Fruit fly (Drosophila melanogaster): ENCODE data around the gene tey.
A peak's percentile ranks its signal among the peaks of the same experiment; 100 is the strongest.

tey gene

DNA sequence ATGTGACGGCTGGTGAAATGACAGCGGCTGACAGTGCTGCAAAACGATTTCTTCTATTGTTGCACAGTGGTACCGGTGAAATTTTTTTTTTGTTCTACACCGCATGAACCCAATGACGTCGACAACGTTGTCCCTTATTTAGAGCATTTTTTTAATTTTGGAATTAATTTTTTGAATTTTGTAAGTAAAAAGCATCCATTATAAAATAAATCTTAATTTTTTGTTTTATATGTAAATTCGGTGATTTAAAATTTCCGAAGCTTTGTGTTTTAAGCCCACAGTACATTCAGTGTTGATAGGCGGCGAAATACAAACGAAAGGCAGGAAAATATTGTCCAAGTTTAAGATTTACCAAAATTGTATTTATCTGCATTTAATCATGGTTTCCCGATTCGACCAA, 51.7 kb downstream of the tey start, which contains the start of the genes Lon and PIG-F (continued):
- peak; percentile 84 for TF ChIP-seq knrl (GFP tag; IDR thresholded peaks at IDR 0.05; ENCODE audit: partially characterized antibody)
- TF ChIP-seq CG5180 (GFP tag; optimal IDR thresholded peaks at IDR 0.05): peak; percentile 92
- peak; percentile 97 for TF ChIP-seq tap (tag; optimal IDR thresholded peaks at IDR 0.05)
- TF ChIP-seq chinmo (GFP tag; IDR thresholded peaks at IDR 0.05; ENCODE audit: partially characterized antibody): no peak
- peak; percentile 95 for TF ChIP-seq ERR (GFP tag; optimal IDR thresholded peaks at IDR 0.05)
- peak; percentile 97 for TF ChIP-seq CG11085 (GFP tag; IDR thresholded peaks at IDR 0.05)
- TF ChIP-seq pfk (GFP tag; optimal IDR thresholded peaks at IDR 0.05): peak; percentile 77
- peak; percentile 85 for TF ChIP-seq CG10321 (GFP tag; IDR thresholded peaks at IDR 0.05)
- peak; percentile 98 for TF ChIP-seq CG15601 (tag; optimal IDR thresholded peaks at IDR 0.05)
- peak; percentile 97 for TF ChIP-seq da (GFP tag; optimal IDR thresholded peaks at IDR 0.05)
- TF ChIP-seq CG4854 (GFP tag; optimal IDR thresholded peaks at IDR 0.05): peak; percentile 98
- peak; percentile 94 for TF ChIP-seq CG15514 (GFP tag; optimal IDR thresholded peaks at IDR 0.05)
- peak; percentile 99 for TF ChIP-seq CG2202 (tag; optimal IDR thresholded peaks at IDR 0.05)
- peak; percentile 97 for TF ChIP-seq Hand (GFP tag; optimal IDR thresholded peaks at IDR 0.05)
- peak; percentile 99 for TF ChIP-seq gsb-n (tag; optimal IDR thresholded peaks at IDR 0.05)
- TF ChIP-seq CG13894 (tag; optimal IDR thresholded peaks at IDR 0.05): peak; percentile 98
- TF ChIP-seq CG14441 (GFP tag; IDR thresholded peaks at IDR 0.05): peak; percentile 98
- TF ChIP-seq fd64A (GFP tag; optimal IDR thresholded peaks at IDR 0.05): peak; percentile 95
- peak; percentile 99 for TF ChIP-seq CG9817 (tag; optimal IDR thresholded peaks at IDR 0.05)
- TF ChIP-seq Nf-YA (GFP tag; IDR thresholded peaks at IDR 0.05): peak; percentile 93
- peak; percentile 99 for TF ChIP-seq CG17359 (tag; optimal IDR thresholded peaks at IDR 0.05)
- peak; percentile 63 for TF ChIP-seq Scr (GFP tag; IDR thresholded peaks at IDR 0.05; ENCODE audit: partially characterized antibody)
- TF ChIP-seq Blimp-1 (GFP tag; optimal IDR thresholded peaks at IDR 0.05): peak; percentile 97
- peak; percentile 97 for TF ChIP-seq CG6175 (GFP tag; IDR thresholded peaks at IDR 0.05)
- peak; percentile 100 for TF ChIP-seq CG4617 (GFP tag; optimal IDR thresholded peaks at IDR 0.05; ENCODE audit: borderline replicate concordance)
- TF ChIP-seq odd (GFP tag; optimal IDR thresholded peaks at IDR 0.05): peak; percentile 99
- TF ChIP-seq cg (GFP tag; optimal IDR thresholded peaks at IDR 0.05): no peak
- TF ChIP-seq en (GFP tag; optimal IDR thresholded peaks at IDR 0.05): peak; percentile 96
- TF ChIP-seq sisA (GFP tag; IDR thresholded peaks at IDR 0.05): peak; percentile 99
- peak; percentile 98 for TF ChIP-seq ken (GFP tag; IDR thresholded peaks at IDR 0.05)
- TF ChIP-seq E2f2 (GFP tag; IDR thresholded peaks at IDR 0.05): peak; percentile 88
- peak; percentile 98 for TF ChIP-seq peb (GFP tag; IDR thresholded peaks at IDR 0.05)
- peak; percentile 97 for TF ChIP-seq Poxn (GFP tag; IDR thresholded peaks at IDR 0.05)
- peak; percentile 98 for TF ChIP-seq CG13123 (GFP tag; optimal IDR thresholded peaks at IDR 0.05)
- peak; percentile 96 for TF ChIP-seq toy (GFP tag; IDR thresholded peaks at IDR 0.05)
- TF ChIP-seq Med (GFP tag): peak; percentile 100
- TF ChIP-seq hth (optimal IDR thresholded peaks at IDR 0.05): no peak
- TF ChIP-seq Max (GFP tag; optimal IDR thresholded peaks at IDR 0.05): peak; percentile 100
- TF ChIP-seq Ravus (GFP tag; IDR thresholded peaks at IDR 0.05): peak; percentile 94
- no peak; the same call in 1 of the 2 replicates for TF ChIP-seq tna (GFP tag; IDR thresholded peaks at IDR 0.05; ENCODE audit: partially characterized antibody)
- peak; percentile 94 for TF ChIP-seq CG11398 (GFP tag; optimal IDR thresholded peaks at IDR 0.05)
- peak; percentile 59; the same call in 1 of the 2 replicates for TF ChIP-seq aop (GFP tag; IDR thresholded peaks at IDR 0.05)
- TF ChIP-seq wek (GFP tag; optimal IDR thresholded peaks at IDR 0.05): peak; percentile 87
- peak; percentile 67; the same call in 2 of the 3 replicates for TF ChIP-seq z (GFP tag; IDR thresholded peaks at IDR 0.05)
- TF ChIP-seq CG4820 (GFP tag; optimal IDR thresholded peaks at IDR 0.05): peak; percentile 99
- peak; percentile 97 for TF ChIP-seq CG2889 (GFP tag; IDR thresholded peaks at IDR 0.05)
- TF ChIP-seq kay (GFP tag; optimal IDR thresholded peaks at IDR 0.05): peak; percentile 98
- TF ChIP-seq CG10543 (GFP tag; optimal IDR thresholded peaks at IDR 0.05): peak; percentile 100
- peak; percentile 100 for TF ChIP-seq CG7839 (tag; optimal IDR thresholded peaks at IDR 0.05)
- peak; percentile 99 for TF ChIP-seq bcd (GFP tag; optimal IDR thresholded peaks at IDR 0.05)
